Fruit fly (Drosophila melanogaster) whole organism, embryonic: ENCODE data around the gene Fife.

Experiments used
- Bgb ChIP-seq: fragments of 200-800 bp; sonication (Bioruptor generic); IDR thresholded peaks from 2 replicates; pipeline ENCODE4 v1.3.6; 2022; ENCODE audit warnings: missing biosample characterization, missing genetic modification characterization; ENCODE audit not compliant: partially characterized antibody
- CG10147 ChIP-seq: fragments of 200-800 bp; sonication (Bioruptor generic); optimal IDR thresholded peaks from 2 replicates; lab custom pipeline; 2019; ENCODE audit warnings: missing biosample characterization, mild to moderate bottlenecking, missing genetic modification characterization, moderate library complexity
- CG10209 ChIP-seq: fragments of 200-800 bp; sonication (Bioruptor generic); optimal IDR thresholded peaks from 3 replicates; lab custom pipeline; 2017; ENCODE audit warnings: missing biosample characterization, mild to moderate bottlenecking, missing genetic modification characterization, missing genetic modification reagents
- CG1024 ChIP-seq: fragments of 200-800 bp; sonication (Bioruptor generic); IDR thresholded peaks from 2 replicates; pipeline ENCODE4 v1.3.6; 2022; ENCODE audit warnings: missing biosample characterization, missing genetic modification characterization
- CG10462 ChIP-seq: fragments of 200-800 bp; sonication (Bioruptor generic); optimal IDR thresholded peaks from 2 replicates; lab custom pipeline; 2016; ENCODE audit warnings: missing biosample characterization, missing genetic modification characterization
- CG10979 ChIP-seq: fragments of 200-800 bp; sonication (Bioruptor generic); optimal IDR thresholded peaks from 2 replicates; lab custom pipeline; 2018; ENCODE audit warnings: missing biosample characterization, mild to moderate bottlenecking, missing genetic modification characterization, moderate library complexity
- CG11093 ChIP-seq: fragments of 200-800 bp; sonication (Bioruptor generic); IDR thresholded peaks from 3 replicates; pipeline ENCODE4 v1.3.6; 2022; ENCODE audit warnings: missing biosample characterization, missing genetic modification characterization
- CG11247 ChIP-seq: fragments of 200-800 bp; sonication (Bioruptor generic); IDR thresholded peaks from 2 replicates; pipeline ENCODE4 v1.3.6; 2022; ENCODE audit warnings: missing biosample characterization, missing genetic modification characterization
- CG14014 ChIP-seq: fragments of 200-800 bp; sonication (Bioruptor generic); IDR thresholded peaks from 2 replicates; pipeline ENCODE4 v1.3.6; 2022; ENCODE audit warnings: missing biosample characterization, missing genetic modification characterization
- CG14710 ChIP-seq: fragments of 200-800 bp; sonication (Bioruptor generic); optimal IDR thresholded peaks from 3 replicates; lab custom pipeline; 2019; ENCODE audit warnings: missing biosample characterization, mild to moderate bottlenecking, missing genetic modification characterization, moderate library complexity
- CG2875 ChIP-seq: fragments of 200-800 bp; sonication (Bioruptor generic); optimal IDR thresholded peaks from 2 replicates; lab custom pipeline; 2017; ENCODE audit warnings: missing biosample characterization, mild to moderate bottlenecking, missing genetic modification characterization, missing genetic modification reagents
- CG31224 ChIP-seq: fragments of 200-800 bp; sonication (Bioruptor generic); IDR thresholded peaks from 2 replicates; pipeline ENCODE4 v1.3.6; 2022; ENCODE audit warnings: missing biosample characterization, missing genetic modification characterization
- CG3726 ChIP-seq: fragments of 200-800 bp; sonication (Bioruptor generic); IDR thresholded peaks from 3 replicates; pipeline ENCODE4, ENCODE4 v1.3.6; 2022; ENCODE audit warnings: missing biosample characterization, missing genetic modification characterization
- CG4282 ChIP-seq: fragments of 200-800 bp; sonication (Bioruptor generic); optimal IDR thresholded peaks from 2 replicates; lab custom pipeline; 2016; ENCODE audit warnings: missing biosample characterization, missing genetic modification characterization
- CG6175 ChIP-seq: fragments of 200-800 bp; sonication (Bioruptor generic); IDR thresholded peaks from 3 replicates; pipeline ENCODE4 v1.3.6; 2022; ENCODE audit warnings: missing biosample characterization, missing genetic modification characterization
- CG6272 ChIP-seq: fragments of 200-800 bp; sonication (Bioruptor generic); IDR thresholded peaks from 2 replicates; pipeline ENCODE4 v1.3.6; 2022; ENCODE audit warnings: missing biosample characterization, missing genetic modification characterization
- CG7357 ChIP-seq: fragments of 200-800 bp; sonication (Bioruptor generic); IDR thresholded peaks from 3 replicates; pipeline ENCODE4 v1.3.6; 2022; ENCODE audit warnings: missing biosample characterization, missing genetic modification characterization
- CG7987 ChIP-seq: fragments of 200-800 bp; sonication (Bioruptor generic); optimal IDR thresholded peaks from 2 replicates; lab custom pipeline; 2018; ENCODE audit warnings: missing biosample characterization, mild to moderate bottlenecking, missing genetic modification characterization, moderate library complexity
- CG8944 ChIP-seq: fragments of 200-800 bp; sonication (Bioruptor generic); optimal IDR thresholded peaks from 3 replicates; lab custom pipeline; 2016; ENCODE audit warnings: missing biosample characterization, missing genetic modification characterization
- CTCF ChIP-seq: fragments of 200-800 bp; sonication (Bioruptor generic); optimal IDR thresholded peaks from 2 replicates; lab custom pipeline; 2017; ENCODE audit warnings: missing biosample characterization, mild to moderate bottlenecking, missing genetic modification characterization, moderate library complexity
- D ChIP-seq, 2 experiments: fragments of 200-800 bp in 1 of 2; fragments of >200 bp in 1 of 2; sonication (Bioruptor generic) in 1 of 2; optimal IDR thresholded peaks; 2 replicates in 1 of 2; 3 replicates in 1 of 2; lab custom pipeline; 2017; ENCODE audit warnings: mild to moderate bottlenecking in 1 of 2, missing biosample characterization in 1 of 2, missing genetic modification characterization in 1 of 2, missing genetic modification reagents in 1 of 2
- Deaf1 ChIP-seq: fragments of 200-800 bp; optimal IDR thresholded peaks from 3 replicates; lab custom pipeline; 2019; ENCODE audit warnings: missing biosample characterization, mild to moderate bottlenecking, missing genetic modification characterization, moderate library complexity
- Meics ChIP-seq: fragments of 200-800 bp; sonication (Bioruptor generic); optimal IDR thresholded peaks from 2 replicates; lab custom pipeline; 2017; ENCODE audit warnings: missing biosample characterization, mild to moderate bottlenecking, missing genetic modification characterization
- Stat92E ChIP-seq, 3 experiments: fragments of >200 bp in 2 of 3; fragments of 200-800 bp in 1 of 3; sonication (Bioruptor generic) in 1 of 3; optimal IDR thresholded peaks; 2 replicates each; lab custom pipeline; 2017 to 2019; ENCODE audit warnings: missing biosample characterization in 3 of 3, missing genetic modification characterization in 3 of 3, mild to moderate bottlenecking in 1 of 3, moderate library complexity in 1 of 3
- caup ChIP-seq: fragments of 200-800 bp; sonication (Bioruptor generic); optimal IDR thresholded peaks from 3 replicates; lab custom pipeline; 2017; ENCODE audit warnings: missing biosample characterization, mild to moderate bottlenecking, missing genetic modification characterization, moderate library complexity; ENCODE audit not compliant: severe bottlenecking
- chinmo ChIP-seq: fragments of 200-800 bp; sonication (Bioruptor generic); IDR thresholded peaks from 4 replicates; pipeline ENCODE4 v1.3.6; 2022; ENCODE audit warnings: missing biosample characterization, missing genetic modification characterization; ENCODE audit not compliant: partially characterized antibody
- ci ChIP-seq: fragments of 200-800 bp; sonication (Bioruptor generic); IDR thresholded peaks from 3 replicates; pipeline ENCODE4 v1.3.6; 2022; ENCODE audit warnings: missing biosample characterization, missing genetic modification characterization
- crp ChIP-seq, 2 experiments: fragments of 200-800 bp; sonication (Bioruptor generic); optimal IDR thresholded peaks; 2 replicates in 1 of 2; 3 replicates in 1 of 2; lab custom pipeline; 2017; ENCODE audit warnings: missing biosample characterization in 2 of 2, missing genetic modification characterization in 2 of 2, mild to moderate bottlenecking in 1 of 2, moderate library complexity in 1 of 2
- dysf ChIP-seq: fragments of 200-800 bp; sonication (Bioruptor generic); IDR thresholded peaks from 3 replicates; pipeline ENCODE4 v1.3.6; 2022; ENCODE audit warnings: missing biosample characterization, missing genetic modification characterization
- fd3F ChIP-seq: fragments of 200-800 bp; sonication (Bioruptor generic); optimal IDR thresholded peaks from 2 replicates; lab custom pipeline; 2018; ENCODE audit warnings: missing biosample characterization, mild to moderate bottlenecking, missing genetic modification characterization, moderate library complexity
- inv ChIP-seq: fragments of 200-800 bp; sonication (Bioruptor generic); IDR thresholded peaks from 2 replicates; pipeline ENCODE4 v1.3.6; 2022; ENCODE audit warnings: missing biosample characterization, missing genetic modification characterization; ENCODE audit not compliant: partially characterized antibody
- lilli ChIP-seq: fragments of 200-800 bp; sonication (Bioruptor generic); optimal IDR thresholded peaks from 3 replicates; lab custom pipeline; 2016; ENCODE audit warnings: missing biosample characterization, missing genetic modification characterization
- mirr ChIP-seq: fragments of 200-800 bp; sonication (Bioruptor generic); optimal IDR thresholded peaks from 3 replicates; lab custom pipeline; 2018; ENCODE audit warnings: missing biosample characterization, mild to moderate bottlenecking, missing genetic modification characterization
- mld ChIP-seq: fragments of 200-800 bp; sonication (Bioruptor generic); IDR thresholded peaks from 3 replicates; pipeline ENCODE4 v1.3.6; 2022; ENCODE audit warnings: missing biosample characterization, missing genetic modification characterization; ENCODE audit not compliant: partially characterized antibody
- nom ChIP-seq: fragments of 200-800 bp; sonication (Bioruptor generic); optimal IDR thresholded peaks from 2 replicates; lab custom pipeline; 2017; ENCODE audit warnings: missing biosample characterization, missing genetic modification characterization, mild to moderate bottlenecking, moderate library complexity, missing genetic modification reagents
- otp ChIP-seq: fragments of 200-800 bp; sonication (Bioruptor generic); IDR thresholded peaks from 3 replicates; pipeline ENCODE4, ENCODE4 v1.3.6; 2022; ENCODE audit warnings: missing biosample characterization, missing genetic modification characterization
- pan ChIP-seq, 4 experiments: fragments of >200 bp in 3 of 4; fragments of 200-800 bp in 1 of 4; sonication (Bioruptor generic) in 1 of 4; optimal IDR thresholded peaks in 3 of 4; IDR thresholded peaks in 1 of 4; 2 replicates each; pipeline versions ENCODE4 v1.3.6 to Lab custom; 2017 to 2022; ENCODE audit warnings: missing biosample characterization in 2 of 4, missing genetic modification characterization in 2 of 4, mixed read lengths in 1 of 4
- pzg ChIP-seq: fragments of 200-800 bp; sonication (Bioruptor generic); optimal IDR thresholded peaks from 3 replicates; lab custom pipeline; 2018; ENCODE audit warnings: missing biosample characterization, mild to moderate bottlenecking, missing genetic modification characterization, moderate library complexity
- ranshi ChIP-seq: fragments of 200-800 bp; sonication (Bioruptor generic); IDR thresholded peaks from 2 replicates; pipeline ENCODE4 v1.3.6; 2022; ENCODE audit warnings: missing biosample characterization, missing genetic modification characterization
- sima ChIP-seq: fragments of 200-800 bp; sonication (Bioruptor generic); optimal IDR thresholded peaks from 2 replicates; lab custom pipeline; 2016; ENCODE audit warnings: missing biosample characterization, missing genetic modification characterization
- slou ChIP-seq: fragments of 200-800 bp; sonication (Bioruptor generic); optimal IDR thresholded peaks from 3 replicates; lab custom pipeline; 2016; ENCODE audit warnings: missing biosample characterization, missing genetic modification characterization
- slp2 ChIP-seq: fragments of 200-800 bp; sonication (Bioruptor generic); optimal IDR thresholded peaks from 2 replicates; lab custom pipeline; 2016; ENCODE audit warnings: missing biosample characterization, missing genetic modification characterization
- sob ChIP-seq: fragments of 200-800 bp; sonication (Bioruptor generic); IDR thresholded peaks from 2 replicates; pipeline ENCODE4 v1.3.6; 2022; ENCODE audit warnings: missing biosample characterization, missing genetic modification characterization
- tap ChIP-seq: fragments of 200-800 bp; optimal IDR thresholded peaks from 3 replicates; lab custom pipeline; 2019; ENCODE audit warnings: missing biosample characterization, mild to moderate bottlenecking, missing genetic modification characterization, moderate library complexity
- tgo ChIP-seq: fragments of 200-800 bp; sonication (Bioruptor generic); IDR thresholded peaks from 3 replicates; pipeline ENCODE4 v1.3.6; 2022; ENCODE audit warnings: missing biosample characterization, missing genetic modification characterization
- wek ChIP-seq: fragments of 200-800 bp; sonication (Bioruptor generic); optimal IDR thresholded peaks from 3 replicates; lab custom pipeline; 2018; ENCODE audit warnings: missing biosample characterization, mild to moderate bottlenecking, missing genetic modification characterization, moderate library complexity
- z ChIP-seq: fragments of 200-800 bp; sonication (Bioruptor generic); IDR thresholded peaks from 3 replicates; pipeline ENCODE4 v1.3.6; 2022; ENCODE audit warnings: missing biosample characterization, missing genetic modification characterization

Fife gene

DNA sequence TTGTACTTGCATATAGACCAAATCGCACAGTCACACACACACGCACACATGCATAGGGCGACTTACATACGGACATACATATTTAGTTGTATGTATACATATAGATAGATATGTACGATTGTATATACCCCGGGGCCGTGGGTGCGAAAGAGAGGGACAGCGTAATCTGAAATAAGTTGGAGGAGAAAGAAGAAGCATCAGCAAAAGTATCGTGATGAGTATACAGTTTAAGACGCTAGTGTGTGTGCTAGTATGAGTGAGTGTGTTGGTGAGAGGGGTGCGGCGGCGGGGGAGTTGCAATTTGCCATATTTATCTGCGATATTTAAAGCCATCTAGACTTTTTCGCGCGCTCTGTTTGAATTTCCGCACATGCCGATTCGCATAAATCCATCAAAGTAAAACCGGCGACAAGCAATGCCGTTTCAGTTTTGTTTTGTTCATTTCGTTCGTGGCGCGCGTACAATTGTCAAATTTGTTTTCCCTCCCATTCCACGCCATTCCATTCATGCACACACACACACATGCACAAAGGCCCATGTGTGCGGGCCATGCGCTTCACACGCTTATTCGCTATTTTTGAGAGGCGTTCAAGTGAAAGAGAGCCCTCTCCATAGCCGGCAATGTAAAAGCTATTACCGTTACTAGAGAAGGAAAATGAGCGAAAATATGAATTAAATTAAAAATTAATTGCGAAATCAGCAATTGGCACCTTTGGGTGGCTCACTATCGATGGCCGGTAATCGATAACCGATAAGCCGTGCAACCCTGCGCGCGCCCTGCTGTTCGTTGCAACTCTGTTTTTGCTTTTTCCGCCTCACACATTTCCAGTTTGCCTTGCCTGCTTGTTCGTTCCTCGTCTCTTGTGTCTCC is 76.3 kb downstream of the Fife start (continued):
- TF ChIP-seq crp (GFP tag; optimal IDR thresholded peaks at IDR 0.05; lab: Kevin White, UChicago) (peak in 1 of 2 experiments; percentile 74), tap (tag; lab: Kevin White, UChicago) (peak; percentile 66), sob (peak; percentile 86), CG31224 (GFP tag; lab: Robert Waterston, UW) (peak; percentile 75), CG6272 (GFP tag; lab: Robert Waterston, UW) (no peak), CG4282 (GFP tag; lab: Kevin White, UChicago) (no peak), slou (GFP tag; lab: Kevin White, UChicago) (peak; percentile 69), Meics (GFP tag; lab: Kevin White, UChicago) (peak; percentile 90), CG10147 (GFP tag; lab: Kevin White, UChicago) (peak; percentile 48), CTCF (GFP tag; lab: Kevin White, UChicago) (peak; percentile 64), nom (GFP tag; lab: Kevin White, UChicago) (peak; percentile 74), pzg (GFP tag; lab: Kevin White, UChicago) (peak; percentile 72), ranshi (GFP tag; lab: Robert Waterston, UW) (peak; percentile 76), sima (peak; percentile 52), fd3F (GFP tag; lab: Kevin White, UChicago) (peak; percentile 73), CG2875 (GFP tag; lab: Kevin White, UChicago) (peak; percentile 80), mld (GFP tag; lab: Robert Waterston, UW) (peak; percentile 78; the same call in 2 of the 3 replicates), slp2 (peak; percentile 67), tgo (GFP tag; lab: Robert Waterston, UW) (peak; percentile 68), otp (GFP tag; lab: Robert Waterston, UW) (peak; percentile 91), Stat92E (GFP tag; optimal IDR thresholded peaks at IDR 0.05; lab: Kevin White, UChicago) (no peak), Deaf1 (tag; lab: Kevin White, UChicago) (peak; percentile 27), z (no peak), CG11247 (GFP tag; lab: Robert Waterston, UW) (peak; percentile 82), CG8944 (GFP tag; lab: Kevin White, UChicago) (peak; percentile 10), caup (GFP tag; lab: Kevin White, UChicago) (peak; percentile 95), CG7357 (GFP tag; lab: Robert Waterston, UW) (no peak), inv (GFP tag; lab: Robert Waterston, UW) (peak; percentile 71), CG3726 (GFP tag; lab: Robert Waterston, UW) (no peak), CG10209 (GFP tag; lab: Kevin White, UChicago) (peak; percentile 76), CG1024 (GFP tag; lab: Robert Waterston, UW) (peak; percentile 62), CG14014 (GFP tag; lab: Robert Waterston, UW) (peak; percentile 81), chinmo (peak; percentile 73; the same call in 3 of the 4 replicates), wek (GFP tag; lab: Kevin White, UChicago) (peak; percentile 87), CG14710 (peak; percentile 78), CG7987 (GFP tag; lab: Kevin White, UChicago) (peak; percentile 91), CG10979 (tag; lab: Kevin White, UChicago) (peak; percentile 67), D (optimal IDR thresholded peaks at IDR 0.05; lab: Kevin White, UChicago) (no peak), D (GFP tag; optimal IDR thresholded peaks at IDR 0.05; lab: Kevin White, UChicago) (peak; percentile 67), Bgb (GFP tag; lab: Robert Waterston, UW) (peak; percentile 86), CG6175 (GFP tag; lab: Robert Waterston, UW) (peak; percentile 64; the same call in 2 of the 3 replicates), ci (GFP tag; lab: Robert Waterston, UW) (peak; percentile 96), lilli (GFP tag; lab: Kevin White, UChicago) (peak; percentile 80), CG10462 (GFP tag; lab: Kevin White, UChicago) (peak; percentile 59), CG11093 (GFP tag; lab: Robert Waterston, UW) (peak; percentile 34; the same call in 1 of the 3 replicates), dysf (GFP tag; lab: Robert Waterston, UW) (peak; percentile 79; the same call in 2 of the 3 replicates), pan (optimal IDR thresholded peaks at IDR 0.05; lab: Kevin White, UChicago) (no peak), pan (GFP tag; optimal IDR thresholded peaks at IDR 0.05 in 1 of 2, IDR thresholded peaks at IDR 0.05 in 1 of 2) (peak in 1 of 2 experiments; percentile 80), mirr (peak; percentile 96)
